Worm (Caenorhabditis elegans) whole organism, mixed stage, embryonic: ENCODE results near the gene str-96.

Source experiments
- M03D4.4 ChIP-seq: sonication (generic microtip); optimal IDR thresholded peaks from 2 replicates; lab custom pipeline; 2017; ENCODE audit warnings: mild to moderate bottlenecking, missing genetic modification characterization, missing compliant biosample characterization
- bed-3 ChIP-seq: fragments of 200-800 bp; sonication (Bioruptor generic); optimal IDR thresholded peaks from 3 replicates; lab custom pipeline; 2018; ENCODE audit warnings: mild to moderate bottlenecking, missing genetic modification characterization, moderate library complexity, missing compliant biosample characterization
- elt-3 ChIP-seq: fragments of 150-350 bp; optimal IDR thresholded peaks from 2 replicates; lab custom pipeline; 2014; ENCODE audit warnings: missing biosample characterization, missing genetic modification characterization
- ham-2 ChIP-seq: fragments of 200-800 bp; sonication (Bioruptor generic); optimal IDR thresholded peaks from 2 replicates; lab custom pipeline; 2018; ENCODE audit warnings: mild to moderate bottlenecking, missing genetic modification characterization, missing compliant biosample characterization
- hlh-1 ChIP-seq: fragments of 150-350 bp; optimal IDR thresholded peaks from 2 replicates; lab custom pipeline; 2014; ENCODE audit warnings: missing biosample characterization, missing genetic modification reagents, missing genetic modification characterization
- lin-13 ChIP-seq: fragments of 150-350 bp; optimal IDR thresholded peaks from 2 replicates; lab custom pipeline; 2014; ENCODE audit warnings: missing biosample characterization, missing genetic modification characterization
- lin-32 ChIP-seq: fragments of 200-800 bp; sonication (Bioruptor generic); optimal IDR thresholded peaks from 2 replicates; lab custom pipeline; 2018; ENCODE audit warnings: mild to moderate bottlenecking, missing genetic modification characterization, missing compliant biosample characterization
- lsy-2 ChIP-seq: fragments of 150-350 bp; optimal IDR thresholded peaks from 2 replicates; lab custom pipeline; 2014; ENCODE audit warnings: missing biosample characterization, missing genetic modification characterization
- mab-5 ChIP-seq: fragments of 150-350 bp; optimal IDR thresholded peaks from 2 replicates; lab custom pipeline; 2014; ENCODE audit warnings: missing biosample characterization, missing genetic modification characterization
- nhr-237 ChIP-seq: fragments of 150-350 bp; optimal IDR thresholded peaks from 2 replicates; lab custom pipeline; 2014; ENCODE audit warnings: missing biosample characterization, missing genetic modification characterization
- nhr-28 ChIP-seq: fragments of 150-350 bp; optimal IDR thresholded peaks from 2 replicates; lab custom pipeline; 2014; ENCODE audit warnings: missing biosample characterization, missing genetic modification characterization
- pha-4 ChIP-seq: fragments of 150-350 bp; optimal IDR thresholded peaks from 2 replicates; lab custom pipeline; 2018; ENCODE audit warnings: missing biosample characterization, missing genetic modification reagents, missing genetic modification characterization
- unc-62 ChIP-seq: fragments of 150-350 bp; optimal IDR thresholded peaks from 2 replicates; lab custom pipeline; 2014; ENCODE audit warnings: missing biosample characterization, missing genetic modification reagents, missing genetic modification characterization

ce11 chrV:15305502-15305901, 11.7 kb upstream of the str-96 start, which contains the start of gene T26H8.5:
- no peak for TF ChIP-seq nhr-28 (tag; lab: Kevin White, UChicago)
- TF ChIP-seq unc-62, result no peak
- no peak for TF ChIP-seq nhr-237
- no peak for TF ChIP-seq lsy-2 (tag; lab: Kevin White, UChicago)
- TF ChIP-seq mab-5, result no peak
- no peak for TF ChIP-seq pha-4 (tag; lab: Kevin White, UChicago)
- TF ChIP-seq hlh-1 (tag; lab: Kevin White, UChicago), result no peak
- no peak for TF ChIP-seq elt-3 (tag; lab: Kevin White, UChicago)
- no peak for TF ChIP-seq M03D4.4 (tag; lab: Kevin White, UChicago)
- no peak for TF ChIP-seq bed-3
- no peak for TF ChIP-seq lin-13 (tag; lab: Kevin White, UChicago)
- TF ChIP-seq lin-32 (GFP tag; lab: Kevin White, UChicago), result no peak
- no peak for TF ChIP-seq ham-2 (GFP tag; lab: Kevin White, UChicago)
